Fruit fly (Drosophila melanogaster) whole organism, prepupa: ENCODE results near the gene CG3987.
A peak's percentile ranks its signal among the peaks of the same experiment; 100 is the strongest.

Source experiments
- Blimp-1 ChIP-seq: fragments of 200-800 bp; sonication (Bioruptor generic); optimal IDR thresholded peaks from 3 replicates; lab custom pipeline; 2017; ENCODE audit warnings: missing biosample characterization, missing genetic modification characterization, mild to moderate bottlenecking, moderate library complexity, missing genetic modification reagents
- CG10631 ChIP-seq: fragments of 200-800 bp; sonication (Bioruptor generic); optimal IDR thresholded peaks from 2 replicates; lab custom pipeline; 2016; ENCODE audit warnings: missing biosample characterization, missing genetic modification characterization
- CG11294 ChIP-seq: fragments of 200-800 bp; sonication (Bioruptor generic); IDR thresholded peaks from 2 replicates; pipeline ENCODE4 v1.3.6; 2022; ENCODE audit warnings: missing biosample characterization, missing genetic modification characterization
- CG11762 ChIP-seq: fragments of 200-800 bp; sonication (Bioruptor generic); optimal IDR thresholded peaks from 3 replicates; lab custom pipeline; 2016; ENCODE audit warnings: missing biosample characterization, missing genetic modification characterization; ENCODE audit not compliant: insufficient read depth
- CG1621 ChIP-seq: fragments of 200-800 bp; sonication (Bioruptor generic); optimal IDR thresholded peaks from 3 replicates; lab custom pipeline; 2018; ENCODE audit warnings: missing biosample characterization, mild to moderate bottlenecking, missing genetic modification characterization
- CG16779 ChIP-seq: fragments of 200-800 bp; sonication (Bioruptor generic); optimal IDR thresholded peaks from 3 replicates; lab custom pipeline; 2017; ENCODE audit warnings: missing biosample characterization, mild to moderate bottlenecking, missing genetic modification characterization
- CG3032 ChIP-seq: fragments of 200-800 bp; optimal IDR thresholded peaks from 2 replicates; lab custom pipeline; 2019; ENCODE audit warnings: missing biosample characterization, mild to moderate bottlenecking, missing genetic modification characterization, moderate library complexity
- CG31627 ChIP-seq: fragments of 200-800 bp; sonication (Bioruptor generic); optimal IDR thresholded peaks from 3 replicates; lab custom pipeline; 2016; ENCODE audit warnings: missing biosample characterization, missing genetic modification characterization
- CG32006 ChIP-seq: fragments of 200-800 bp; sonication (Bioruptor generic); optimal IDR thresholded peaks from 3 replicates; lab custom pipeline; 2017; ENCODE audit warnings: missing biosample characterization, mild to moderate bottlenecking, missing genetic modification characterization
- CG34406 ChIP-seq: fragments of 200-800 bp; sonication (Bioruptor generic); optimal IDR thresholded peaks from 3 replicates; lab custom pipeline; 2016; ENCODE audit warnings: missing biosample characterization, missing genetic modification characterization
- CG3919 ChIP-seq: fragments of 200-800 bp; sonication (Bioruptor generic); optimal IDR thresholded peaks from 3 replicates; lab custom pipeline; 2016; ENCODE audit warnings: missing biosample characterization, missing genetic modification characterization
- CG6276 ChIP-seq: fragments of 200-800 bp; sonication (Bioruptor generic); optimal IDR thresholded peaks from 2 replicates; lab custom pipeline; 2017; ENCODE audit warnings: missing biosample characterization, mild to moderate bottlenecking, missing genetic modification characterization
- CG6792 ChIP-seq: fragments of 200-800 bp; sonication (Bioruptor generic); optimal IDR thresholded peaks from 3 replicates; lab custom pipeline; 2016; ENCODE audit warnings: missing biosample characterization, missing genetic modification characterization
- CG6808 ChIP-seq: fragments of 200-800 bp; sonication (Bioruptor generic); optimal IDR thresholded peaks from 3 replicates; lab custom pipeline; 2017; ENCODE audit warnings: missing biosample characterization, missing genetic modification characterization, mild to moderate bottlenecking, moderate library complexity, missing genetic modification reagents
- CG6854 ChIP-seq: fragments of 200-800 bp; sonication (Bioruptor generic); optimal IDR thresholded peaks from 2 replicates; lab custom pipeline; 2017; ENCODE audit warnings: missing biosample characterization, mild to moderate bottlenecking, missing genetic modification characterization
- CG7368 ChIP-seq: fragments of 200-800 bp; sonication (Bioruptor generic); optimal IDR thresholded peaks from 3 replicates; lab custom pipeline; 2016; ENCODE audit warnings: missing biosample characterization, missing genetic modification characterization
- CG8119 ChIP-seq: fragments of 200-800 bp; sonication (Bioruptor generic); IDR thresholded peaks from 3 replicates; pipeline ENCODE4 v1.3.6; 2022; ENCODE audit warnings: missing biosample characterization, missing genetic modification characterization
- CG8319 ChIP-seq: fragments of 200-800 bp; sonication (Bioruptor generic); optimal IDR thresholded peaks from 3 replicates; lab custom pipeline; 2016; ENCODE audit warnings: missing biosample characterization, missing genetic modification characterization
- CG8632 ChIP-seq: fragments of 200-800 bp; sonication (Bioruptor generic); optimal IDR thresholded peaks from 3 replicates; lab custom pipeline; 2016; ENCODE audit warnings: missing biosample characterization, missing genetic modification characterization
- CG9139 ChIP-seq: fragments of 200-800 bp; sonication (Bioruptor generic); optimal IDR thresholded peaks from 3 replicates; lab custom pipeline; 2017; ENCODE audit warnings: missing biosample characterization, mild to moderate bottlenecking, missing genetic modification characterization
- Eip78C ChIP-seq: fragments of 200-800 bp; sonication (Bioruptor generic); peaks from one replicate; lab custom pipeline; 2016; ENCODE audit warnings: missing biosample characterization, missing genetic modification characterization
- Ets96B ChIP-seq: fragments of 200-800 bp; optimal IDR thresholded peaks from 2 replicates; lab custom pipeline; 2019; ENCODE audit warnings: missing biosample characterization, mild to moderate bottlenecking, missing genetic modification characterization, moderate library complexity
- Hr39 ChIP-seq: fragments of 200-800 bp; sonication (Bioruptor generic); optimal IDR thresholded peaks from 2 replicates; lab custom pipeline; 2016; ENCODE audit warnings: missing biosample characterization, missing genetic modification characterization
- Hr4 ChIP-seq: fragments of 200-800 bp; sonication (Bioruptor generic); optimal IDR thresholded peaks from 3 replicates; lab custom pipeline; 2016; ENCODE audit warnings: missing biosample characterization, missing genetic modification characterization
- Lpt ChIP-seq: fragments of 200-800 bp; sonication (Bioruptor generic); optimal IDR thresholded peaks from 3 replicates; lab custom pipeline; 2016; ENCODE audit warnings: missing biosample characterization, missing genetic modification characterization
- Met ChIP-seq: fragments of 200-800 bp; sonication (Bioruptor generic); optimal IDR thresholded peaks from 3 replicates; lab custom pipeline; 2016; ENCODE audit warnings: missing biosample characterization, missing genetic modification characterization
- Smox ChIP-seq: fragments of 200-800 bp; sonication (Bioruptor generic); optimal IDR thresholded peaks from 3 replicates; lab custom pipeline; 2016; ENCODE audit warnings: missing biosample characterization, missing genetic modification characterization
- Sox102F ChIP-seq: fragments of 200-800 bp; sonication (Bioruptor generic); optimal IDR thresholded peaks from 2 replicates; lab custom pipeline; 2016; ENCODE audit warnings: missing biosample characterization, mild to moderate bottlenecking, missing genetic modification characterization
- Sox14 ChIP-seq: fragments of 200-800 bp; sonication (Bioruptor generic); optimal IDR thresholded peaks from 3 replicates; lab custom pipeline; 2016; ENCODE audit warnings: missing biosample characterization, missing genetic modification characterization
- achi ChIP-seq: fragments of 200-800 bp; sonication (Bioruptor generic); optimal IDR thresholded peaks from 3 replicates; lab custom pipeline; 2016; ENCODE audit warnings: missing biosample characterization, missing genetic modification characterization
- acj6 ChIP-seq: fragments of 200-800 bp; sonication (Bioruptor generic); optimal IDR thresholded peaks from 3 replicates; lab custom pipeline; 2016; ENCODE audit warnings: missing biosample characterization, missing genetic modification characterization
- dac ChIP-seq: fragments of 200-800 bp; sonication (Bioruptor generic); optimal IDR thresholded peaks from 2 replicates; lab custom pipeline; 2017; ENCODE audit warnings: missing biosample characterization, mild to moderate bottlenecking, missing genetic modification characterization
- dsx ChIP-seq: fragments of 200-800 bp; optimal IDR thresholded peaks from 3 replicates; lab custom pipeline; 2019; ENCODE audit warnings: missing biosample characterization, mild to moderate bottlenecking, missing genetic modification characterization, moderate library complexity; ENCODE audit not compliant: poor library complexity, severe bottlenecking
- eg ChIP-seq: fragments of 200-800 bp; sonication (Bioruptor generic); IDR thresholded peaks from 3 replicates; pipeline ENCODE4 v1.3.6; 2022; ENCODE audit warnings: missing biosample characterization, missing genetic modification characterization
- esn ChIP-seq: fragments of 200-800 bp; sonication (Bioruptor generic); optimal IDR thresholded peaks from 2 replicates; lab custom pipeline; 2016; ENCODE audit warnings: missing biosample characterization, mild to moderate bottlenecking, missing genetic modification characterization, moderate library complexity
- fkh ChIP-seq: fragments of 200-800 bp; sonication (Bioruptor generic); optimal IDR thresholded peaks from 3 replicates; lab custom pipeline; 2017; ENCODE audit warnings: missing biosample characterization, mild to moderate bottlenecking, missing genetic modification characterization, moderate library complexity
- lz ChIP-seq: fragments of 200-800 bp; sonication (Bioruptor generic); optimal IDR thresholded peaks from 3 replicates; lab custom pipeline; 2016; ENCODE audit warnings: missing biosample characterization, missing genetic modification characterization
- net ChIP-seq: fragments of 200-800 bp; sonication (Bioruptor generic); optimal IDR thresholded peaks from 3 replicates; lab custom pipeline; 2016; ENCODE audit warnings: missing biosample characterization, missing genetic modification characterization
- pdm3 ChIP-seq: fragments of 200-800 bp; sonication (Bioruptor generic); optimal IDR thresholded peaks from 3 replicates; lab custom pipeline; 2016; ENCODE audit warnings: missing biosample characterization, missing genetic modification characterization
- salr ChIP-seq, 2 experiments: fragments of 200-800 bp; sonication (Bioruptor generic); optimal IDR thresholded peaks; 3 replicates each; lab custom pipeline; 2016 to 2018; ENCODE audit warnings: missing biosample characterization in 2 of 2, missing genetic modification characterization in 2 of 2, mild to moderate bottlenecking in 1 of 2
- ss ChIP-seq, 2 experiments: fragments of 200-800 bp; sonication (Bioruptor generic); optimal IDR thresholded peaks; 2 replicates in 1 of 2; 3 replicates in 1 of 2; lab custom pipeline; 2017 to 2018; ENCODE audit warnings: mild to moderate bottlenecking in 2 of 2, missing biosample characterization in 2 of 2, missing genetic modification characterization in 2 of 2, moderate library complexity in 1 of 2
- svp ChIP-seq: fragments of 200-800 bp; sonication (Bioruptor generic); peaks from one replicate; lab custom pipeline; 2016; ENCODE audit warnings: missing biosample characterization, missing genetic modification characterization
- topi ChIP-seq: fragments of 200-800 bp; sonication (Bioruptor generic); optimal IDR thresholded peaks from 3 replicates; lab custom pipeline; 2016; ENCODE audit warnings: missing biosample characterization, missing genetic modification characterization
- vri ChIP-seq: fragments of 200-800 bp; sonication (Bioruptor generic); optimal IDR thresholded peaks from 3 replicates; lab custom pipeline; 2016; ENCODE audit warnings: missing biosample characterization, mild to moderate bottlenecking, missing genetic modification characterization

The CG3987 gene

DNA sequence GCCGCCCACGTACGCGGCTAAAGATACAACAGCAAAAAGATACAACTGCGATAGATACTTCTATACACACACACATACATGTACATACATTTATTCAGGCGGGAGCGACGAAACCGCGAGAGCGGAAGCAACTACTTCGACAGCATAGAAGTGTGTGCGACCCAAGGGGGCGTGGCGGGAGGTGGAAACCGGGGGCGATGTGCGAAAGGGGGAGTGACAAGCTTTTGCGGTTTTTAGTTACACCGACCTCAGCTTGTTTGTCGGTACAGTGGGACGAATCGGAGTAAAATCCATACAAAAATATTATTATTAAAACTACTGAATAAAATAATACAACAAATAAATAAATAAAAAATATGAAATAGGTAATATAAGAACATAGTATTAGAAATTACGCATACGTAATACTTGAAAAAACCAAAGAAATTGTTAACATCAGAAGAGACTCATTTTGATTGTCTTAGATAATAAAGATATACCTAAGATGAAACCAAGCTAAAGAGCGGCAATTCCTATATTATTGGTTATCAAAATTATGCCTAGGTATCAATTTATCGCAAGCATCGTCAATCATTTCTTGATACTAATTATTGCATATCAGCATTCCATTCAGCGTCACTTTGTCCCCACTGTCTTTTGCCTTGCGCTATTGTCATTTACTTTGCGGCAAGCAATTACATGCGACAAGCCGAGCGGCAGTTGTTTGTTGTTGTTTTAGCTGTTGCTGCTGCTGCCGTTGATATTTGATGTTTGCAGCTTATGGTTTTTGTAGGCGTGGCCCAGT lies 10.9 kb upstream of the CG3987 start (continued):
- TF ChIP-seq dac (GFP tag; lab: Kevin White, UChicago): peak; percentile 44
- TF ChIP-seq CG11294: peak; percentile 38; the same call in 1 of the 2 replicates

DNA sequence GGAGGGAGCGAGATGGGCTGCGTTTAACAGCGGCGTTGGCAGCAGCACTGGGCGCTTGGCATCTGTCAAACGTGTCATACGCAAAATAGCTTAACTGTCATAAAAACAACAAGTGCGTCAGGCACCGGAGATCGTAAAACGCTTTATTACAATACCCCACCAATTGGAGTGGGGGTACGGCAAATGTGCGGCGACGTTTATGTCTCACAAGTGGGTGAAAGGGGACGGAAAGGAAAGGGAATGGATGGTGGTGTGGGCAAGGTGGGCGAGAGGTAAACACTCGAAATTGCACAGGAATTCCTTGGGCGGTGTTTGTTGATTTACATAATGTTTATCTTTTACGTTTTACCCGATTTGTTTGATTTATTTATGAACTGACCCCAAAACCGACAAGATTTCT lies 9.8 kb upstream of the CG3987 start:
- TF ChIP-seq svp (GFP tag; lab: Kevin White, UChicago): peak; percentile 6
- no peak for TF ChIP-seq CG3032
- peak; percentile 47 for TF ChIP-seq Eip78C (GFP tag; lab: Kevin White, UChicago)
- no peak for TF ChIP-seq fkh (GFP tag; lab: Kevin White, UChicago)

- TF ChIP-seq CG32006 (GFP tag; lab: Kevin White, UChicago) (no peak), CG6854 (GFP tag; lab: Kevin White, UChicago) (no peak), salr (GFP tag; optimal IDR thresholded peaks at IDR 0.05; lab: Kevin White, UChicago) (peak; percentile 44 to 51), Ets96B (no peak), net (no peak), dac (GFP tag; lab: Kevin White, UChicago) (no peak), vri (GFP tag; lab: Kevin White, UChicago) (no peak), Met (GFP tag; lab: Kevin White, UChicago) (no peak), CG11762 (GFP tag; lab: Kevin White, UChicago) (no peak), svp (GFP tag; lab: Kevin White, UChicago) (no peak), CG7368 (GFP tag; lab: Kevin White, UChicago) (no peak), ss (GFP tag; optimal IDR thresholded peaks at IDR 0.05; lab: Kevin White, UChicago) (peak in 1 of 2 experiments; percentile 9), topi (no peak), CG31627 (no peak), achi (GFP tag; lab: Kevin White, UChicago) (no peak), Sox102F (no peak), eg (GFP tag; lab: Robert Waterston, UW) (no peak), dsx (GFP tag; lab: Kevin White, UChicago) (no peak), CG16779 (tag; lab: Kevin White, UChicago) (no peak), CG6792 (GFP tag; lab: Kevin White, UChicago) (no peak), CG8319 (no peak), lz (GFP tag; lab: Kevin White, UChicago) (no peak), CG8632 (GFP tag; lab: Kevin White, UChicago) (no peak), CG6276 (GFP tag; lab: Kevin White, UChicago) (peak; percentile 3), CG34406 (GFP tag; lab: Kevin White, UChicago) (no peak)
Measured at dm6 chr3R:15130873-15131272, 8.9 kb upstream of the CG3987 start.

DNA sequence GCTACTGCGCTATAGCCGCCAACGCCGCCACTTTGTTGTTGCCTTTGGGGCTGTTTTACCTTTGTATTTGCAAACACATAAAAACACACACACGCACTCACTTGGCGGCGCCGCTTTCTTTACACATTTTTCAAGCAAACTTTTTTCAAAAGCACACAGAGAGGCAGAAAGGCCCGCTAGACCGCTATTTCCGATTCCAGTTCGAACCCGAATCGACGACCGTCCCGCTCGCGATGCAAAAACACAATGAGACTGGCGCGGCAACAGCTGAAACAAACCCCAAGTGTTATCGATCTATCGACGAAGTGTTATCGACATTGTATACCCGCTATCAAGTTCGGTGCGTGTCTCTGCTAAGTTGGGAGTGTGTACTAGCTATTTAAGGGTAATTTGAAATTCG lies 8.1 kb upstream of the CG3987 start, which contains the start of gene CG42788:
Gene CG42788 (minus strand): TSS at position 250 of the 400 bp plus-strand sequence.
- TF ChIP-seq CG6808 (GFP tag; lab: Kevin White, UChicago) (no peak), Smox (GFP tag; lab: Kevin White, UChicago) (no peak), acj6 (GFP tag; lab: Kevin White, UChicago) (no peak), Sox14 (GFP tag; lab: Kevin White, UChicago) (peak; percentile 88), eg (GFP tag; lab: Robert Waterston, UW) (no peak), net (peak; percentile 61), achi (GFP tag; lab: Kevin White, UChicago) (peak; percentile 62), fkh (GFP tag; lab: Kevin White, UChicago) (peak; percentile 75), CG8119 (GFP tag; lab: Robert Waterston, UW) (no peak), Hr39 (peak; percentile 28), CG9139 (GFP tag; lab: Kevin White, UChicago) (no peak), Hr4 (GFP tag; lab: Kevin White, UChicago) (no peak), Blimp-1 (GFP tag; lab: Kevin White, UChicago) (no peak), CG6854 (GFP tag; lab: Kevin White, UChicago) (peak; percentile 36), CG32006 (GFP tag; lab: Kevin White, UChicago) (no peak), CG1621 (tag; lab: Kevin White, UChicago) (peak; percentile 40), ss (GFP tag; optimal IDR thresholded peaks at IDR 0.05; lab: Kevin White, UChicago) (peak in 1 of 2 experiments; percentile 34), CG8319 (no peak), svp (GFP tag; lab: Kevin White, UChicago) (peak; percentile 51), CG3919 (GFP tag; lab: Kevin White, UChicago) (peak; percentile 61), pdm3 (peak; percentile 32), Lpt (GFP tag; lab: Kevin White, UChicago) (peak; percentile 44), CG10631 (GFP tag; lab: Kevin White, UChicago) (no peak), salr (GFP tag; optimal IDR thresholded peaks at IDR 0.05; lab: Kevin White, UChicago) (peak in 1 of 2 experiments; percentile 55), esn (GFP tag; lab: Kevin White, UChicago) (peak; percentile 69), CG11762 (GFP tag; lab: Kevin White, UChicago) (no peak)
